Worm (Caenorhabditis elegans): ENCODE results near the gene col-107.

Gene col-107

DNA sequence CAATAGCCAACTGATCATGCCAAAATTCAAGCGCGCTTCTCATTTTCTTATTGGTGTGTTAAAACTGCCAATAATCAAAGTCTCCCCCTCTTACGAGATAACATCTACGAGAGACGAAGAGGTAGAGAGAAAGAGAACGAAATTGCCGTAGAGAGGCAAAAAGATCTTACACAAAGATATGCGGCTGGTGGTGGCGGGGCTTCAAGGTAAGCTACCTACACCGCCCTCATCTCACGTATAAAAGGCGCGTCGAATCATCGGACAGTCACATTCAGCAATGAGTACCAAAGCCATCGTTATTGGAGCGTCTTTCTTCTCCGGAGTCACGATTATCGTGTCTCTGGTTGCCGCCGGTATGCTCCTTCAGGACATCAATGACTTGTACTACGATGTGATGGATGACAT is at the start of gene col-107:
Gene col-107, plus strand, starts transcription at position 265 of the 405 bp plus-strand sequence.
- TF ChIP-seq dao-5 (tag; optimal IDR thresholded peaks at IDR 0.05) (no peak), W03F9.2 (tag; optimal IDR thresholded peaks at IDR 0.05) (no peak), him-1 (tag; optimal IDR thresholded peaks at IDR 0.05) (no peak)

DNA sequence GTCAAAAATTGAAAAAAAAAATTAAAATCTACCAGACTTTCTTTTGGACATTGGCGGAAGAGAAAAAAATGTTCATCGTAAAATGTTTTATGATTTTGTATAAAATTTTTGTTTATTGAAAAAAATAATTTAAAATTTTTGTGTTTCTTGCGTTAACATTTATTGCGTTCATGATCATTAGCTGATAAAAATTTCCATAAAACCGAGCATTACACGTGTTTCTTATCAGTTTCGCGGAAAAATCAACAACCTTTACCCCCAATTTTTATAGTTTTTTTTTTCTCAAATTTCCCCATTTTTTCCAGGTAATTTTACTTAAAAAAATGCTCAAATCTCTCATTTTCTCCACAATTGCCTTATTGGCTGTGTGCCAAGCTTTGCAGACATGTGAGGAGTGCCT is 38.3 kb upstream of the col-107 start, which contains the start of gene txt-4:
Gene txt-4, plus strand, starts transcription at position 324 of the 400 bp plus-strand sequence.
- TF ChIP-seq W03F9.2 (tag; optimal IDR thresholded peaks at IDR 0.05): no peak
- no peak for TF ChIP-seq dao-5 (tag; optimal IDR thresholded peaks at IDR 0.05)
- no peak for TF ChIP-seq him-1 (tag; optimal IDR thresholded peaks at IDR 0.05)

DNA sequence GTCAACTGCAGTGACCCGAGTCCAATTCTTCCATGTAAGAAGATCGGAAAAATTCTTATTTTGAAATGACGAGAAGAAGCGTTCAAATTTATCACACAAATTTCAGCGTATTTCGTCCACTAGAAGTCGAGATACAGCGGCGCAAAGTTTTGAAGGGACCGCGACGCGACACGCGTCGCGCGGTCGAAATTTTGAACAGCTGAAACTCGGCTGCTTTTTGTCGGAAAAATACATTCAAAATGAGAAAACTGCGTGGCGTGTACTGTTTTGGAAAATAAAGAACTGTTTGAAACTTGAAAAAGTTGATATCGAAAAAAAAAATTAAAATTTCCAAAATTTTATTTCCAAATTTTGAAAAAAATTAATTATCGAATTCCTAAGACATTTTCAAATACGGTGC is 35.6 kb upstream of the col-107 start:
- TF ChIP-seq W03F9.2 (tag; optimal IDR thresholded peaks at IDR 0.05) (no peak), dao-5 (tag; optimal IDR thresholded peaks at IDR 0.05) (no peak), him-1 (tag; optimal IDR thresholded peaks at IDR 0.05) (no peak)

DNA sequence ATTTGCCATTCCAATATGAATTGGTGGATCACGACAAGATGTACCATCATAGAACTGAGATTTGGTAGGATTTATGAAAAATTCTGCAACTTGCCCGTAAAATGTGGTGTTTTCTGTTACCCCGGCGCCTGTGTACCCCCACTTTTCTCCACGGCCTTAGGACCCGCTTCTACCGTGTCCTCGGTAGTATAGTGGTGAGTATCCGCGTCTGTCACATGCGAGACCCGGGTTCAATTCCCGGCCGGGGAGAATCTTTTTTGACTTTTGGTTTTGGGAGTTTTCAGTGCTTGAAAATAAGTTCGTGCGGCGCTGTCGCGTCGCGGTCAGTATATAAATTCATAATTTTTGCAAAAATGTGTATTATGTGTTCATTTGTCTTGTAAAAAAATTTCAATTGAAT is 34.1 kb upstream of the col-107 start:
- TF ChIP-seq W03F9.2 (tag; optimal IDR thresholded peaks at IDR 0.05) (no peak), dao-5 (tag; optimal IDR thresholded peaks at IDR 0.05) (no peak), him-1 (tag; optimal IDR thresholded peaks at IDR 0.05) (no peak)

DNA sequence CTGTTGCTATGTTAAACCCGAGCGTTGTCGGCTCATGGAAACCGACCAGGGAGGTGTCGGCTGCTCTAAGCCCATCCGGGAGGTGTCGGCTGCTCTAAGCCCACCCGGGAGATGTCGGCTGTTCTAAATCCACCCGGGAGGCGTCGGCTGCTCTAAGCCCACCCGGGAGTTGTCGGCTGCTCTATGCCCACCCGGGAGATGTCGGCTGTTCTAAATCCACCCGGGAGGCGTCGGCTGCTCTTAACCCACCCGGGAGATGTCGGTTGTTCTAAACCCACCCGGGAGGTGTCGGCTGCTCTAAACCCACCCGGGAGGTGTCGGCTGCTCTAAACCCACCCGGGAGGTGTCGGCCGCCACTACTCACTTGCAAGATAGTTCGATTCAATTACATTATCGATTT is 32.6 kb upstream of the col-107 start:
- TF ChIP-seq him-1 (tag; optimal IDR thresholded peaks at IDR 0.05) (no peak), dao-5 (tag; optimal IDR thresholded peaks at IDR 0.05) (no peak), W03F9.2 (tag; optimal IDR thresholded peaks at IDR 0.05) (no peak)

DNA sequence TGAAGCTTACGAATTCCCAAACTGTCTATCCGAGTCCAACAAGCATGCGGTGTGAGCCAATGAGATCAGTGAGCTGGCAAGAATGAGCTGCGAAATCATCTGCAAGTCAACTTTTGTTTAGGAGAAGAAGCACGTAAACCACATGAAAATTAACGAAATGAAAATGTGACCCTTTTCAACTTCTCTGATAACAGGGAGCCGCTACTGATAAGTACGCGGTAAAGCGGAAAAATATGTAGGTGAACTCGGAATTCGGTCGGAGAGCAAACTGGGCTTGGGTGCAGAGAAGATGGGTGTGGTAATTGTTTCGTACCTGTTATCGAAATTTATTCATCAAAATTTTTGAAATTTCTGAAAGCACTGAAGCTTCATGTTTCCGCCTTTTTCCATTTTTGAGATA is 32.0 kb upstream of the col-107 start, which contains the start of gene clec-172:
Gene clec-172, minus strand, starts transcription at position 101 of the 400 bp plus-strand sequence.
- TF ChIP-seq him-1 (tag; optimal IDR thresholded peaks at IDR 0.05) (no peak), W03F9.2 (tag; optimal IDR thresholded peaks at IDR 0.05) (no peak), dao-5 (tag; optimal IDR thresholded peaks at IDR 0.05) (no peak)

DNA sequence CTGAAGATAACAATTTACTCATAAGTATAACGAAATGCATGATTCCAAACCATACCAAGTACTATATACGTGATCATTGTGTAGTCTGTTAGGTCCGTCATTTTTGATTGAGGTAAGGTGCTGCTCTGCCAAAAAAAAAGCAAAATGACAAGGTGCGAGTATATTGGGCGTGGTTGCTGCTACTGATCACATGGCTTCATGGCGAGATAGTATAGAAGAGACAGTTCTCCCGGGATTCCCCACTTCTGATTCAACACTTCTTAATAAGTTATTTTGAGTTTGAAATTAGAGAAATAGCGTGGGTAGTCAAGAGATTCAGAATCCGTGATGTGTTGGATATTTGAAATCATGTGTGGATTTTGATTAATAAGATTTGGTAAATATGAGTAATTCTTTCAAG is 27.3 kb upstream of the col-107 start, which contains the start of gene K03H6.4:
Gene K03H6.4, minus strand, starts transcription at position 101 of the 400 bp plus-strand sequence.
- no peak for TF ChIP-seq him-1 (tag; optimal IDR thresholded peaks at IDR 0.05)
- no peak for TF ChIP-seq W03F9.2 (tag; optimal IDR thresholded peaks at IDR 0.05)
- no peak for TF ChIP-seq dao-5 (tag; optimal IDR thresholded peaks at IDR 0.05)

DNA sequence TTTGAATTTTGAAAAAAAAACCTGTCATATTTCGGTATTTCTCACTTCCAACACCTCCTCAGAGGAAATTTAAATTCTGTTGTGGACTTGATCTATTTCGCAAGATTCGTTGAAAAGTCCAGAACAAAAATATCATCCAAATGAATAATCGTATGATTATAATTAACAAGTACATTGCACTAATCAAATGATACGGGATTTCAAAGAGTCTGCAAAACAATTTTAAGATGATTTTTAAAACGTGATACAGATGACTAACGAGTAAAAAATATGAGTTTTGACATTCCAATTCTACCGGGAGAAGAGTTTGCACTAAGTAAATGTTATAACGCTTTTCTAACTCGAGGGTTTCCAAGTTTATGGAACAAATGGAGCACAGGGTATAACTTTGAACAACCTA is 26.2 kb upstream of the col-107 start:
- TF ChIP-seq dao-5 (tag; optimal IDR thresholded peaks at IDR 0.05) (no peak), him-1 (tag; optimal IDR thresholded peaks at IDR 0.05) (no peak), W03F9.2 (tag; optimal IDR thresholded peaks at IDR 0.05) (no peak)

DNA sequence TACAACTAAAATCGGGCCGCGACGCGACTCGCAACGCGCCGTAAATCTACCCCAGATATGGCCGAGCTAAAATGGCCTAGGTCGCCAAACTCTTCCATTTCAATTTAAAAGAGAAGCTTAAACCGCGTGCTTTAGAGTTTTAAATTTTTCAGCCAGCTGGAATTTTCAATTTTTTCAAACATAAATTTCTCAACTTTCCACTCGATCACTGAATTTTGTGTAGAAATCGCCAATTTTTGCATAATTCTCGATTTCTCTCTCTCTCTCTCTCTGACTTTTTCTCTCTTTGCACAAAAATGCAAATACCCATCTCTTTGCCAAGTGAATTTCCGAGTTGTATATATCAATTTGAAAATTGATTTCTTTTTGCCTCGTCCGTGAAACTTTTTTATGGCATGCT is 25.1 kb upstream of the col-107 start, which contains the start of gene K03H6.1:
Gene K03H6.1, plus strand, starts transcription at position 301 of the 400 bp plus-strand sequence.
- no peak for TF ChIP-seq him-1 (tag; optimal IDR thresholded peaks at IDR 0.05)
- TF ChIP-seq dao-5 (tag; optimal IDR thresholded peaks at IDR 0.05): no peak
- no peak for TF ChIP-seq W03F9.2 (tag; optimal IDR thresholded peaks at IDR 0.05)

DNA sequence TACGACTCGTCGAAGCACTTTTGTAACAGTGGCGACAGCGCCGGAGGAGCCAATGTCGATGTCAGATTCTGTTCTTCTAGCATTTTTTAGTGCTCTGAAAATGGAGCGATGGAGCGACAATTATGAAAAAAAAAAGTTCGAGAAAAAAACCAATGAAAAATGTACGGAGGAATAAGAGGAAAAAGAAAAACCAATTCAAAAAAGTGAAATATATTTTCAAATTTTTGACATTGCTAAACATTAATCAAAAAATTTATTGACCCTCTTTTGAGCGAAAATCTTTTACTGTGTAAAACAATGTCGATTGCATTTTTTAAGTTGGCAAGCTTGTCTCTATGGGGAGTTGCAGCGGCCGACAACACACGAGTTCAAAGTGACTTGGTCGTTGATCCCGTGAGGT is 12.2 kb upstream of the col-107 start, which contains the start of gene K03H6.5:
Gene K03H6.5, minus strand, starts transcription at position 101 of the 400 bp plus-strand sequence.
- no peak for TF ChIP-seq W03F9.2 (tag; optimal IDR thresholded peaks at IDR 0.05)
- no peak for TF ChIP-seq dao-5 (tag; optimal IDR thresholded peaks at IDR 0.05)
- no peak for TF ChIP-seq him-1 (tag; optimal IDR thresholded peaks at IDR 0.05)

DNA sequence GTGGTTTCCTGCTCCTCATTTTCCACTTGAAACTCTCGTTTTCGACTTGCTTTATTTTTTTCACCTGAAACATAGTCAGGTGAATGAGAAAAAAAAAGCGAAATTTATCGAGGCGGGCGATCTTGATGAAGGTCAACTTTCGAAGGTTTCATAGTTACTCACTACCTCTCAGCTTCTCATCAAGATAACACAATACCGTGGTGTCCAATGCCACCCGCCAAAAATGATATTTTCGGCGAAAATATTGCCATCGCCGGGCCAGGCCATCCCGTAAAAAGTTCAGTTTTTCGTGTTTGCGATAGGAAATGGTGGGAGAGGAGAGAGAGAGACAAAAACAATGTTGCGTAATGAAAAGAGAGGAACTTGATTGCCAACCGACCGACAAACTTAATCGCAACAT is 1.4 kb upstream of the col-107 start:
- no peak for TF ChIP-seq dao-5 (tag; optimal IDR thresholded peaks at IDR 0.05)
- TF ChIP-seq W03F9.2 (tag; optimal IDR thresholded peaks at IDR 0.05): no peak
- no peak for TF ChIP-seq him-1 (tag; optimal IDR thresholded peaks at IDR 0.05)

DNA sequence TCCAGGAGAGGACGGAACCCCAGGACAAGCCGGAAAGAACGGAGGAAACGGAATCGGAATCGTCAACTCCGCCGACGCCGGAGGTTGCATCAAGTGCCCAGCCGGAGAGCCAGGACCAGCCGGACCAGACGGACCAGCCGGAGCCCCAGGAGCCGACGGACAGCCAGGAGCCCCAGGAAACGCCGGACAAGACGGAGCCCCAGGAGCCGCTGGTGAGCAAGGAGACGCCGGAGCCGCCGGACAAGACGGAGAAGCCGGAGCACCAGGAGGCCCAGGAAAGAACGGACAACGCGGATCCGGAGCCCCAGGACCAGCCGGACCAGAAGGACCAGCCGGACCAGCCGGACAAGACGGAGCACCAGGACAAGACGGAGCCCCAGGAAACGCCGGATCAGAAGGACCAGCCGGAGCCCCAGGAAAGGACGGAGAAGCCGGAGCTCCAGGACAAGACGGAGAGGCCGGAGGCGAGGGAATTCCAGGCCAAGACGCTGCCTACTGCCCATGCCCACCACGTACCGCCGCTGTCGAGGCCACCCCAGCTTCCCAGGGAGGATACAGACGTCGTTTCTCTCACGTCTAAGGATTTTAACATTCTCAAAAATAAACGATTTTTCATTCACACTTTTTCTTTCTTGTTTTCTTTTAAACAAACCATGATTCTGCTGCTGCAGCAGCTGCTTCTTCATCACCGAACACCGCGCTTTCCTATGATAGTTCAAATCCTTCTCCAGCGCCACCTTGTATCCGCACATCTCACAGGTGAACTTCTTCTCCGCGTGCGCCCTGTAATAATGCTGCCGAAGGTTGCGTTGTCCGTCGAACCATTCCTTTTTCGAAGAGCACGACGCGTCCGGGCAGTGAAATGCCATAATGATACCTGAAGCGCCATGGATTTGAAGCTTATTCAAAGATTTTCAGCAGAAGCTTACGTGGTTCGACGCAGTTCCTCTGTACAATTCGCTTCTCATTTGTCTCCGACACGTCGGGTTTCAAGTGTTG is 873 bp downstream of the col-107 start:
- TF ChIP-seq him-1 (tag; optimal IDR thresholded peaks at IDR 0.05) (no peak), W03F9.2 (tag; optimal IDR thresholded peaks at IDR 0.05) (no peak), dao-5 (tag; optimal IDR thresholded peaks at IDR 0.05) (no peak)

DNA sequence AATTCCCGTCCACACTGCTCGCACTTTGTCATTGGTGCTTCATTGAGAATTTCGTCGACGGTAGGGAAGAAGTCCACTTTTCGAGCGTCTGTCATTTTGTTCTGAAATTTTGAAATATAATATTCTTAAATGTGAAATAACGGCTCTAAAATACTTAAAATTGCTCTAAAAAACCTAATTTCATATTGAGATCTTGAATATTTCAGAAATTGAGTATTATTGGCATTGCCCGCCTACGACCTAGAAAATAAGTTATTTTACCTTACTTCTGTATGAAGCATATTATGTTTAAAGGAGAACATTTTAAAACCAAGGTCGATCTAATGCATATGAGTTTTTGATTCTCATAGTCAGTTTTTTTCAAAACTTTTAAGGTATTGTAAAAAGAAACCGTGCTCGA is 1.6 kb downstream of the col-107 start, which contains the start of gene C34H4.5:
Gene C34H4.5, minus strand, starts transcription at position 101 of the 400 bp plus-strand sequence.
- TF ChIP-seq him-1 (tag; optimal IDR thresholded peaks at IDR 0.05) (no peak), W03F9.2 (tag; optimal IDR thresholded peaks at IDR 0.05) (no peak), dao-5 (tag; optimal IDR thresholded peaks at IDR 0.05) (no peak)

DNA sequence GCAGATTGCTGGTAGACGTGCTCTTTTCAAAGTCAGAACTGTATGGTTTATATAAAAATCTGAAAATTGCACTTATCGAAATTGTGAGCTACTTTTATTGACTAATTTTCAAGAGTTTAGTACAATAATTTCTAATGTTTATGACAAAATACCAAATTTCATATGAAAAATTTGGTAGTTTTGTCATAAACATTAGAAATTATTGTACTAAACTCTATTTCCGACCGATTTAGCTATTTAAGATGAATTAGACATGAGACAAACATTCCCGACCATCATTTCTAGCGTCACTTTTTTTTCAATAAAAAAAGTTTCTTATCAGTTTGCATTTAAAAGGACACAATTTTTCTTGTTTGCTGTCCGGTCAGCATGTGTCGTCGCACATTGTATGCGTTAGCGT is 2.1 kb downstream of the col-107 start, which contains the start of gene tag-244:
Gene tag-244, plus strand, starts transcription at position 301 of the 400 bp plus-strand sequence.
- TF ChIP-seq W03F9.2 (tag; optimal IDR thresholded peaks at IDR 0.05) (no peak), dao-5 (tag; optimal IDR thresholded peaks at IDR 0.05) (no peak), him-1 (tag; optimal IDR thresholded peaks at IDR 0.05) (no peak)

Measured in whole organism, L4/young adult.